Worm (Caenorhabditis elegans) whole organism, midembryonic: Measurements from ENCODE around the gene sre-38.

Source experiments
- T22C8.4 ChIP-seq: fragments of 200-800 bp; sonication (Bioruptor generic); IDR thresholded peaks from 2 replicates; pipeline ENCODE4 v1.3.6; 2022; ENCODE audit warnings: missing genetic modification characterization, missing compliant biosample characterization
- cog-1 ChIP-seq: sonication (generic microtip); optimal IDR thresholded peaks from 2 replicates; lab custom pipeline; 2016; ENCODE audit warnings: missing genetic modification characterization, missing compliant biosample characterization
- flt-1 ChIP-seq: fragments of 200-800 bp; sonication (Bioruptor generic); IDR thresholded peaks from 2 replicates; pipeline ENCODE4 v1.3.6; 2022; ENCODE audit warnings: missing genetic modification characterization, missing compliant biosample characterization
- klf-2 ChIP-seq: fragments of 200-800 bp; sonication (Bioruptor generic); conservative IDR thresholded peaks from 2 replicates; pipeline ENCODE4 v1.3.6; 2022; ENCODE audit warnings: missing genetic modification reagents, missing genetic modification characterization, missing compliant biosample characterization
- tab-1 ChIP-seq: fragments of 200-800 bp; sonication (Bioruptor generic); IDR thresholded peaks from 2 replicates; pipeline ENCODE4 v1.3.6; 2022; ENCODE audit warnings: missing genetic modification characterization, missing compliant biosample characterization
- ztf-23 ChIP-seq: fragments of 200-800 bp; sonication (Bioruptor generic); IDR thresholded peaks from 2 replicates; pipeline ENCODE4 v1.3.6; 2022; ENCODE audit warnings: missing genetic modification reagents, missing genetic modification characterization, missing compliant biosample characterization
- ztf-29 ChIP-seq: fragments of 200-800 bp; sonication (Bioruptor generic); IDR thresholded peaks from 2 replicates; pipeline ENCODE4 v1.3.6; 2022; ENCODE audit warnings: missing genetic modification reagents, missing genetic modification characterization, missing compliant biosample characterization

DNA sequence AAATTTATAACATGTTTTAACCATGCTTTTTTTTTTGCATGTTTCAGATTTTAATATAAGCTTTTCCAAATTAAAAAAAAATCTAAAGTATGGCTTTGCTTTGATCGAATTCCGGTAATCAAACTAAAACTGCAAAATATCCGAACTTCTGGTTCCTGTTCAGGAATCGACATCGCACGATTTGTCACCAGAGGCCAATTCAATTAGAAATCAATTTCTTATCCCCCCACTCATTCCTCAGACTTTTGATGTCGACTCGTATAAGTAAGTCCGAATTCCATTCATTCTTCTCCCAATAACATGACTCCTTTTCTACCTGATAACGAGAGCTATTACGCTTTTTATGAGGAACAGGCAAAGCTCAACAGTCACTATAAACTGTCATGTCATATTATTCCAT lies 9.1 kb upstream of the sre-38 start, which contains the start of gene srh-27:
- TF ChIP-seq klf-2 (GFP tag; lab: Robert Waterston, UW) (no peak), T22C8.4 (GFP tag; lab: Robert Waterston, UW) (no peak), flt-1 (GFP tag; lab: Robert Waterston, UW) (no peak), cog-1 (no peak), tab-1 (GFP tag; lab: Robert Waterston, UW) (no peak), ztf-23 (no peak), ztf-29 (GFP tag; lab: Robert Waterston, UW) (no peak)
